Worm (Caenorhabditis elegans) whole organism, late embryonic: Measurements from ENCODE around the gene ZC168.2.

Source experiments
- K02D7.2 ChIP-seq: sonication (generic microtip); optimal IDR thresholded peaks from 2 replicates; lab custom pipeline; 2017; ENCODE audit warnings: mild to moderate bottlenecking, missing genetic modification characterization, missing compliant biosample characterization
- T23F11.4 ChIP-seq: fragments of 200-800 bp; sonication (Bioruptor generic); optimal IDR thresholded peaks from 2 replicates; lab custom pipeline; 2018; ENCODE audit warnings: mild to moderate bottlenecking, missing genetic modification characterization, missing compliant biosample characterization
- nhr-11 ChIP-seq: fragments of 150-350 bp; optimal IDR thresholded peaks from 2 replicates; lab custom pipeline; 2014; ENCODE audit warnings: missing biosample characterization, missing genetic modification characterization

ce11 chrIV:10718865-10719264 is 9.0 kb upstream of the ZC168.2 start:
- TF ChIP-seq nhr-11 (tag; lab: Kevin White, UChicago) (no peak), T23F11.4 (GFP tag; lab: Kevin White, UChicago) (no peak), K02D7.2 (tag; lab: Kevin White, UChicago) (no peak)
